Worm (Caenorhabditis elegans) whole organism, early embryonic: ENCODE results near the gene pbo-4.

Experiments used
- B0310.2 ChIP-seq: sonication (generic microtip); optimal IDR thresholded peaks from 2 replicates; lab custom pipeline; 2016; ENCODE audit warnings: mild to moderate bottlenecking, missing genetic modification characterization, missing compliant biosample characterization
- F13C5.2 ChIP-seq: sonication (generic microtip); optimal IDR thresholded peaks from 2 replicates; lab custom pipeline; 2017; ENCODE audit warnings: mild to moderate bottlenecking, missing genetic modification characterization, inconsistent platforms, missing compliant biosample characterization
- aly-1 ChIP-seq: sonication (generic microtip); optimal IDR thresholded peaks from 2 replicates; lab custom pipeline; 2016; ENCODE audit warnings: missing genetic modification characterization, missing compliant biosample characterization
- ama-1 ChIP-seq: fragments of 150-350 bp; optimal IDR thresholded peaks from 2 replicates; lab custom pipeline; 2014
- ceh-13 ChIP-seq: fragments of 200-800 bp; sonication (Bioruptor generic); optimal IDR thresholded peaks from 2 replicates; lab custom pipeline; 2018; ENCODE audit warnings: mild to moderate bottlenecking, missing genetic modification characterization, missing compliant biosample characterization
- ceh-36 ChIP-seq: sonication (generic microtip); optimal IDR thresholded peaks from 2 replicates; lab custom pipeline; 2016; ENCODE audit warnings: missing genetic modification characterization, inconsistent platforms, missing compliant biosample characterization
- ets-7 ChIP-seq: sonication (generic microtip); optimal IDR thresholded peaks from 2 replicates; lab custom pipeline; 2016; ENCODE audit warnings: missing genotype, missing genetic modification characterization, missing compliant biosample characterization
- flt-1 ChIP-seq: fragments of 200-800 bp; sonication (Bioruptor generic); IDR thresholded peaks from 2 replicates; pipeline ENCODE4 v1.3.6; 2022; ENCODE audit warnings: missing genetic modification characterization, missing compliant biosample characterization
- hmbx-1 ChIP-seq: sonication (generic microtip); optimal IDR thresholded peaks from 2 replicates; lab custom pipeline; 2016; ENCODE audit warnings: mild to moderate bottlenecking, missing genetic modification characterization, missing compliant biosample characterization
- hmg-4 ChIP-seq: fragments of 200-800 bp; sonication (Bioruptor generic); optimal IDR thresholded peaks from 2 replicates; lab custom pipeline; 2018; ENCODE audit warnings: mild to moderate bottlenecking, missing genetic modification characterization, missing compliant biosample characterization
- hnd-1 ChIP-seq: sonication (generic microtip); optimal IDR thresholded peaks from 2 replicates; lab custom pipeline; 2016; ENCODE audit warnings: missing genetic modification characterization, missing compliant biosample characterization
- pes-1 ChIP-seq: fragments of 200-800 bp; sonication (Bioruptor generic); IDR thresholded peaks from 2 replicates; pipeline ENCODE4 v1.3.6; 2022; ENCODE audit warnings: missing genetic modification reagents, missing genetic modification characterization, missing compliant biosample characterization
- scrt-1 ChIP-seq: fragments of 200-800 bp; sonication (Bioruptor generic); IDR thresholded peaks from 2 replicates; pipeline ENCODE4 v1.3.6; 2022; ENCODE audit warnings: missing genetic modification characterization, missing compliant biosample characterization
- sea-1 ChIP-seq: fragments of 200-800 bp; sonication (Bioruptor generic); conservative IDR thresholded peaks from 2 replicates; pipeline ENCODE4 v1.3.6; 2022; ENCODE audit warnings: missing genetic modification characterization, missing compliant biosample characterization
- tbx-11 ChIP-seq: fragments of 200-800 bp; sonication (Bioruptor generic); IDR thresholded peaks from 2 replicates; pipeline ENCODE4 v1.3.6; 2022; ENCODE audit warnings: missing genetic modification characterization, missing compliant biosample characterization
- tbx-37 ChIP-seq: fragments of 200-800 bp; sonication (Bioruptor generic); conservative IDR thresholded peaks from 2 replicates; pipeline ENCODE4 v1.3.6; 2022; ENCODE audit warnings: missing genetic modification reagents, missing genetic modification characterization, missing compliant biosample characterization
- tra-4 ChIP-seq: sonication (generic microtip); optimal IDR thresholded peaks from 2 replicates; lab custom pipeline; 2017; ENCODE audit warnings: missing genetic modification characterization, missing compliant biosample characterization

Gene pbo-4

ce11 chrX:10924031-10924430 is 29.9 kb upstream of the pbo-4 start:
- TF ChIP-seq ceh-13 (GFP tag; lab: Kevin White, UChicago) (no peak), tbx-37 (GFP tag; lab: Robert Waterston, UW) (no peak), F13C5.2 (tag; lab: Kevin White, UChicago) (no peak), ceh-36 (no peak), tra-4 (tag; lab: Kevin White, UChicago) (no peak), aly-1 (tag; lab: Kevin White, UChicago) (no peak)

ce11 chrX:10927136-10927535 is 26.8 kb upstream of the pbo-4 start:
- no peak for TF ChIP-seq hmg-4 (GFP tag; lab: Kevin White, UChicago)
- TF ChIP-seq sea-1 (GFP tag; lab: Robert Waterston, UW), result no peak
- TF ChIP-seq ets-7 (tag; lab: Kevin White, UChicago), result no peak
- peak; percentile 30 for TF ChIP-seq aly-1 (tag; lab: Kevin White, UChicago)
- no peak for TF ChIP-seq tbx-37 (GFP tag; lab: Robert Waterston, UW)
- TF ChIP-seq tbx-11 (GFP tag; lab: Robert Waterston, UW), result no peak
- no peak for TF ChIP-seq ceh-36

DNA sequence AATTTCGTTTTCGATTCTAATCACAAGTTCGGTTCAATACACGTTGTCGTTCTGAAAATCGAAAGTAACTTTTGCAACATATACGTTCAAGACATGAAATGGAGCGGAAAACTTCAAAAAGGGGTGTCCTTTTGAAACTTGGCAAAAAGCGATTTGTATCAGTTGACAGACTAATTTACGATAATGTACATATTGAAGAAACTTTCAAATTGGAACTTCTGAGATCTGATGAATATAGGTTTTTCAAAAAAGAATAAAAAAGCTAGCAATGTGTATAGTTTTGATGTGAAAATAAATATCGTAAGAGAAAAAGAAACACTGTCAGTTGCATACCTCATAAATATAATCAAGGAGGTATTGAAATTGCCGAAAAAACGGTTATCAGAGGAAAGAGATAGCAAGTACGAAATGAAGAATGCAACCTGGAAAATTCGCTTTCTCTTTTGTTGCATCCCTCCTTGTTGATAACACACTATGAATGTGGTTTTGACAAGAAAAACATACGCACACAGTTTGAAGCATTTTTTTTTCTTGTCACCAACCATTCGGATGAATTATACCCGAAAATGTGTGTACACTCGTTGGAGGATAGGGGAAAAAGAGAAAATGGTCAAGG is 24.9 kb upstream of the pbo-4 start, which contains the start of gene dgn-1:
TSS of gene dgn-1 (minus strand) at position 51 of the 616 bp plus-strand sequence.
- TF ChIP-seq B0310.2 (tag; lab: Kevin White, UChicago), result no peak
- TF ChIP-seq scrt-1 (GFP tag; lab: Robert Waterston, UW), result no peak
- TF ChIP-seq pes-1 (GFP tag; lab: Robert Waterston, UW), result no peak
- TF ChIP-seq tbx-11 (GFP tag; lab: Robert Waterston, UW), result no peak
- TF ChIP-seq ceh-36, result no peak
- TF ChIP-seq ets-7 (tag; lab: Kevin White, UChicago), result no peak
- TF ChIP-seq hmbx-1 (tag; lab: Kevin White, UChicago), result no peak
- TF ChIP-seq tra-4 (tag; lab: Kevin White, UChicago), result no peak
- TF ChIP-seq tbx-37 (GFP tag; lab: Robert Waterston, UW), result no peak
- TF ChIP-seq flt-1, result no peak
- TF ChIP-seq aly-1 (tag; lab: Kevin White, UChicago), result no peak

DNA sequence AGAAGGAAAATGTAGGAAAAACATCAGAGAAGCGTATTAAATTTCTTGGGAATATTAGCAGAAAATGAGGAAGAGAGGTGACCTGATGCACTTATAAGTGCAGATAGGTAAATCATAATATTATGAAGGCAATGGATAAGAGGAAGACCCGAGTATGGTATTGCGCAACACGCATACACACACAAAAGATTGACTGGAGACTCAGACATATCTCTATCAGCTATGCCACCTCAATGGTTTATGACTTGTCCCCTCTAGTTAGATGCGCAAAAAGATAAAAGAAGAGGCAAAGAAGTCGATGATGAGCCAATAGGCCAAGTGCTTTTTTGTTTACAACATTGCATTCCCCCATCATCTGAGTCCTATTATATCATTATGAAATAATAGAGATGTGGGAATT is 21.8 kb upstream of the pbo-4 start:
- no peak for TF ChIP-seq scrt-1 (GFP tag; lab: Robert Waterston, UW)
- TF ChIP-seq hmg-4 (GFP tag; lab: Kevin White, UChicago), result peak; percentile 18

DNA sequence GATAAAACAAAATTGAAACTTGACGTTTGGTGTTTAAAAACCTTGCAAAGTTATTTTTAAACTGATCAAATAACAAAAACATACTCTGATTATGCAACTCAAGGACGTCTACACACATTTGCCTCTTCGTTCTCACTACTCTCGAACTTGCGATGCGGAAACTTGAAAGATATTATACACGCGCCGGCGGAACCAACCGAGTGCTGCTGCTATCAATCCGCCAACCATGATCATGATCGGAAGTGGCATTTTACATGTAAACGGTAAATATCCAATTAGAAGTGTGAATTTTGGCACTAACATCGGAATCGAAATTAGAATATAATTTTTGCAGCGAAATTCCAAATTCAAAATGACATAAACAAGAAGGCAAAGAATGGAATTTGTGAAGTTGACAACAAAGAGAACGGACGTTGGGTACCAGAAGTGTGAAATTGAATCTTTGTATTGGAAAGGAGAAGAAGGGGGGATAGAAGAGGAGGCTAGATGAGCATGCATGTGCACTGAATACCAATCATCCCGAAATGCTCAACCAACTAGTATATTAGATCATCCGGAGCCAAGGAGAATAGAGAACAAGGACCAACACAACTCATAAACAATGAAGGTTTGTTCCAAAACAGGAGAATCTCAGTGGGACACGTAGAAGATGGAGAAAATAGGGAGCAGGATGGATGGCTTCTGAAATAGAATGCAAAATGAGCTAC is 20.5 kb upstream of the pbo-4 start:
- TF ChIP-seq ceh-36, result no peak
- no peak for TF ChIP-seq tra-4 (tag; lab: Kevin White, UChicago)
- no peak for TF ChIP-seq ama-1
- TF ChIP-seq scrt-1 (GFP tag; lab: Robert Waterston, UW), result no peak
- TF ChIP-seq tbx-11 (GFP tag; lab: Robert Waterston, UW), result no peak
- no peak for TF ChIP-seq hmbx-1 (tag; lab: Kevin White, UChicago)
- TF ChIP-seq flt-1, result no peak
- no peak for TF ChIP-seq ceh-13 (GFP tag; lab: Kevin White, UChicago)
- TF ChIP-seq tbx-37 (GFP tag; lab: Robert Waterston, UW), result no peak
- no peak for TF ChIP-seq F13C5.2 (tag; lab: Kevin White, UChicago)
- no peak for TF ChIP-seq ets-7 (tag; lab: Kevin White, UChicago)
- TF ChIP-seq sea-1 (GFP tag; lab: Robert Waterston, UW), result no peak

- TF ChIP-seq F13C5.2 (tag; lab: Kevin White, UChicago), result no peak
- TF ChIP-seq ceh-13 (GFP tag; lab: Kevin White, UChicago), result no peak
- no peak for TF ChIP-seq ama-1
- no peak for TF ChIP-seq B0310.2 (tag; lab: Kevin White, UChicago)
- no peak for TF ChIP-seq pes-1 (GFP tag; lab: Robert Waterston, UW)
- TF ChIP-seq flt-1, result no peak
- no peak for TF ChIP-seq tbx-11 (GFP tag; lab: Robert Waterston, UW)
- no peak for TF ChIP-seq ceh-36
Measured at ce11 chrX:10941255-10941654, 12.7 kb upstream of the pbo-4 start, which contains the start of gene pho-7. Gene pho-7, minus strand, starts transcription at chrX:10941355.

- TF ChIP-seq aly-1 (tag; lab: Kevin White, UChicago) (no peak), sea-1 (GFP tag; lab: Robert Waterston, UW) (no peak), hnd-1 (tag; lab: Kevin White, UChicago) (no peak), ceh-36 (no peak), ama-1 (no peak)
Measured at ce11 chrX:10948852-10949251, 5.1 kb upstream of the pbo-4 start, which contains the start of gene T21B6.3. Gene T21B6.3, minus strand, starts transcription at chrX:10948952.

ce11 chrX:10951168-10951567 is 2.8 kb upstream of the pbo-4 start, which contains the start of gene K09C8.7:
Gene K09C8.7, minus strand, starts transcription at chrX:10951393.
- TF ChIP-seq tbx-11 (GFP tag; lab: Robert Waterston, UW) (no peak), ama-1 (no peak), ceh-13 (GFP tag; lab: Kevin White, UChicago) (no peak), flt-1 (no peak), scrt-1 (GFP tag; lab: Robert Waterston, UW) (no peak), tra-4 (tag; lab: Kevin White, UChicago) (no peak), hmbx-1 (tag; lab: Kevin White, UChicago) (no peak), B0310.2 (tag; lab: Kevin White, UChicago) (no peak), ceh-36 (no peak), ets-7 (tag; lab: Kevin White, UChicago) (no peak), hmg-4 (GFP tag; lab: Kevin White, UChicago) (no peak), sea-1 (GFP tag; lab: Robert Waterston, UW) (no peak), pes-1 (GFP tag; lab: Robert Waterston, UW) (no peak), tbx-37 (GFP tag; lab: Robert Waterston, UW) (no peak), aly-1 (tag; lab: Kevin White, UChicago) (no peak), F13C5.2 (tag; lab: Kevin White, UChicago) (no peak)
